Fruit fly (Drosophila melanogaster): ENCODE results near the gene CG5280.

CG5280 gene

dm6 chr3L:9025680-9026079 lies 35.7 kb upstream of the CG5280 start (continued):
- peak; percentile 39 for TF ChIP-seq CG6765 (GFP tag; optimal IDR thresholded peaks at IDR 0.05)
- peak; percentile 27 for TF ChIP-seq Myb (GFP tag; optimal IDR thresholded peaks at IDR 0.05)
- TF ChIP-seq sc (optimal IDR thresholded peaks at IDR 0.05), result no peak
- TF ChIP-seq sc (GFP tag; optimal IDR thresholded peaks at IDR 0.05), result peak; percentile 64
- peak; percentile 71 for TF ChIP-seq CG5245 (GFP tag; optimal IDR thresholded peaks at IDR 0.05)
- peak; percentile 72 for TF ChIP-seq Mad (GFP tag; optimal IDR thresholded peaks at IDR 0.05)
- peak; percentile 22; the same call in 1 of the 2 replicates for TF ChIP-seq Adf1 (GFP tag; IDR thresholded peaks at IDR 0.05)
- TF ChIP-seq Dad (GFP tag; optimal IDR thresholded peaks at IDR 0.05), result peak; percentile 73
- no peak for TF ChIP-seq Tbp (GFP tag; optimal IDR thresholded peaks at IDR 0.05)
- TF ChIP-seq CG18262 (tag; optimal IDR thresholded peaks at IDR 0.05), result peak; percentile 86
- TF ChIP-seq Hr51 (GFP tag; optimal IDR thresholded peaks at IDR 0.05), result peak; percentile 68 to 90
- peak; percentile 43 for TF ChIP-seq Bdp1 (GFP tag; optimal IDR thresholded peaks at IDR 0.05)
- peak; percentile 77 for TF ChIP-seq CG12659 (GFP tag; optimal IDR thresholded peaks at IDR 0.05)
- peak; percentile 78 for TF ChIP-seq gce (GFP tag; IDR thresholded peaks at IDR 0.05)
- peak; percentile 81 for TF ChIP-seq ssp (GFP tag; IDR thresholded peaks at IDR 0.05)
- peak; percentile 90 for TF ChIP-seq sens-2 (GFP tag; IDR thresholded peaks at IDR 0.05)
- TF ChIP-seq CG11723 (GFP tag; optimal IDR thresholded peaks at IDR 0.05), result peak; percentile 50
- peak; percentile 97 for TF ChIP-seq ci (GFP tag; IDR thresholded peaks at IDR 0.05)
- TF ChIP-seq p53 (GFP tag; optimal IDR thresholded peaks at IDR 0.05), result no peak
- TF ChIP-seq ems (GFP tag; optimal IDR thresholded peaks at IDR 0.05), result peak; percentile 67
- peak; percentile 33 for TF ChIP-seq CG2116 (GFP tag; optimal IDR thresholded peaks at IDR 0.05)
- peak; percentile 76 for TF ChIP-seq CG12071 (GFP tag; optimal IDR thresholded peaks at IDR 0.05)
- TF ChIP-seq nerfin-1 (tag; optimal IDR thresholded peaks at IDR 0.05), result peak; percentile 78
- TF ChIP-seq wek (GFP tag; optimal IDR thresholded peaks at IDR 0.05), result peak; percentile 15
- TF ChIP-seq croc (GFP tag; conservative IDR thresholded peaks at IDR 0.05), result peak; percentile 86
- TF ChIP-seq Vsx1 (GFP tag; optimal IDR thresholded peaks at IDR 0.05), result peak; percentile 81
- TF ChIP-seq CG30020 (tag; optimal IDR thresholded peaks at IDR 0.05), result peak; percentile 40
- TF ChIP-seq kay (GFP tag; optimal IDR thresholded peaks at IDR 0.05), result peak; percentile 65
- TF ChIP-seq CG17802 (tag; optimal IDR thresholded peaks at IDR 0.05), result peak; percentile 43
- TF ChIP-seq CG16813 (GFP tag; IDR thresholded peaks at IDR 0.05; ENCODE audit: partially characterized antibody), result no peak
- TF ChIP-seq Sry-β (GFP tag; optimal IDR thresholded peaks at IDR 0.05), result no peak

DNA sequence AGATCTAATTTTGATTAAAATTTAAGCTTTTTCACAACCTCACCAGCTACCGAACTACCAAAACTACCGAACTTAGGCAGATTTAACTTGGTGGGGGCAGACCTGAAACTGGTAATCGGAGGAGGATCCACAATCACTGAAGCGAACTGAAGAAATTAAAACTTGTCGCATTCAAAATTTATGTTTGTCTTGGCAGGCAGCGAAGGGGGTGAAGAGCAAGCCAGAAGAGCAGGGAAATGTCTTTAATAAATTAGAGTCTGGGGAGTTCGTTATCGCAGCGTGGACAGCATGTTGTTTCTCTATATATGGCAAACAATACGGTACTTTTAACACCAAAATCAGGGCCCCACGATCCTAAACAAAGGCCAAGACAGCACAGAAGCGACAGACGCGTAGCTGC lies 35.1 kb upstream of the CG5280 start:
- no peak for TF ChIP-seq CG43689 (GFP tag; IDR thresholded peaks at IDR 0.05)
- TF ChIP-seq abd-A (tag; optimal IDR thresholded peaks at IDR 0.05), result peak; percentile 96
- peak; percentile 17 for TF ChIP-seq CG13894 (tag; optimal IDR thresholded peaks at IDR 0.05)
- TF ChIP-seq CG4854 (GFP tag; optimal IDR thresholded peaks at IDR 0.05), result no peak
- TF ChIP-seq pros (GFP tag; optimal IDR thresholded peaks at IDR 0.05), result peak; percentile 83
- TF ChIP-seq Eip74EF (GFP tag; optimal IDR thresholded peaks at IDR 0.05), result peak in 1 of 2 experiments; percentile 26
- no peak for TF ChIP-seq Six4 (GFP tag; optimal IDR thresholded peaks at IDR 0.05)
- TF ChIP-seq CG12769 (tag; optimal IDR thresholded peaks at IDR 0.05), result peak; percentile 73
- TF ChIP-seq chinmo (GFP tag; IDR thresholded peaks at IDR 0.05; ENCODE audit: partially characterized antibody), result 0 out of 4 replicates have a peak, but pooled peaks have one; percentile 13
- no peak for TF ChIP-seq trh (GFP tag; optimal IDR thresholded peaks at IDR 0.05)
- TF ChIP-seq CG1792 (GFP tag; optimal IDR thresholded peaks at IDR 0.05), result no peak
- TF ChIP-seq crol (GFP tag; IDR thresholded peaks at IDR 0.05), result peak; percentile 58
- TF ChIP-seq CG10543 (GFP tag; optimal IDR thresholded peaks at IDR 0.05), result peak; percentile 43
- TF ChIP-seq sens (GFP tag), result peak; percentile 47
